Fruit fly (Drosophila melanogaster) whole organism, prepupa: ENCODE data around the gene Kcmf1.

Experiments
- CG11294 ChIP-seq: fragments of 200-800 bp; sonication (Bioruptor generic); IDR thresholded peaks from 2 replicates; pipeline ENCODE4 v1.3.6; 2022; ENCODE audit warnings: missing biosample characterization, missing genetic modification characterization
- Gug ChIP-seq: fragments of 200-800 bp; sonication (Bioruptor generic); IDR thresholded peaks from 2 replicates; pipeline ENCODE4 v1.3.6; 2022; ENCODE audit warnings: missing biosample characterization, missing genetic modification characterization

- TF ChIP-seq CG11294 (GFP tag; lab: Robert Waterston, UW) (no peak), Gug (GFP tag; lab: Robert Waterston, UW) (no peak)
Measured at dm6 chr3R:9056409-9057031, 41.8 kb upstream of the Kcmf1 start.
